Fruit fly (Drosophila melanogaster) whole organism, prepupa: ENCODE data around the gene cdi.

Source experiments
- CG15336 ChIP-seq: fragments of 200-800 bp; sonication (Bioruptor generic); IDR thresholded peaks from 2 replicates; pipeline ENCODE4 v1.3.6; 2022; ENCODE audit warnings: missing biosample characterization, missing genetic modification characterization
- CG16779 ChIP-seq: fragments of 200-800 bp; sonication (Bioruptor generic); optimal IDR thresholded peaks from 3 replicates; lab custom pipeline; 2017; ENCODE audit warnings: missing biosample characterization, mild to moderate bottlenecking, missing genetic modification characterization
- CG6276 ChIP-seq: fragments of 200-800 bp; sonication (Bioruptor generic); optimal IDR thresholded peaks from 2 replicates; lab custom pipeline; 2017; ENCODE audit warnings: missing biosample characterization, mild to moderate bottlenecking, missing genetic modification characterization
- Hr39 ChIP-seq: fragments of 200-800 bp; sonication (Bioruptor generic); optimal IDR thresholded peaks from 2 replicates; lab custom pipeline; 2016; ENCODE audit warnings: missing biosample characterization, missing genetic modification characterization
- Sox102F ChIP-seq: fragments of 200-800 bp; sonication (Bioruptor generic); optimal IDR thresholded peaks from 2 replicates; lab custom pipeline; 2016; ENCODE audit warnings: missing biosample characterization, mild to moderate bottlenecking, missing genetic modification characterization
- acj6 ChIP-seq: fragments of 200-800 bp; sonication (Bioruptor generic); optimal IDR thresholded peaks from 3 replicates; lab custom pipeline; 2016; ENCODE audit warnings: missing biosample characterization, missing genetic modification characterization
- cyc ChIP-seq: fragments of 200-800 bp; sonication (Bioruptor generic); optimal IDR thresholded peaks from 3 replicates; lab custom pipeline; 2016; ENCODE audit warnings: missing biosample characterization, missing genetic modification characterization

dm6 chr3R:19092367-19093126 lies 1.5 kb downstream of the cdi start:
- TF ChIP-seq Hr39 (GFP tag; lab: Kevin White, UChicago) = no peak
- no peak for TF ChIP-seq cyc (GFP tag; lab: Kevin White, UChicago)
- no peak for TF ChIP-seq CG16779 (tag; lab: Kevin White, UChicago)
- TF ChIP-seq CG15336 (GFP tag; lab: Robert Waterston, UW) = no peak
- no peak for TF ChIP-seq CG6276 (GFP tag; lab: Kevin White, UChicago)
- TF ChIP-seq acj6 (GFP tag; lab: Kevin White, UChicago) = no peak
- no peak for TF ChIP-seq Sox102F
